Worm (Caenorhabditis elegans): ENCODE data around the gene slcf-2.

DNA sequence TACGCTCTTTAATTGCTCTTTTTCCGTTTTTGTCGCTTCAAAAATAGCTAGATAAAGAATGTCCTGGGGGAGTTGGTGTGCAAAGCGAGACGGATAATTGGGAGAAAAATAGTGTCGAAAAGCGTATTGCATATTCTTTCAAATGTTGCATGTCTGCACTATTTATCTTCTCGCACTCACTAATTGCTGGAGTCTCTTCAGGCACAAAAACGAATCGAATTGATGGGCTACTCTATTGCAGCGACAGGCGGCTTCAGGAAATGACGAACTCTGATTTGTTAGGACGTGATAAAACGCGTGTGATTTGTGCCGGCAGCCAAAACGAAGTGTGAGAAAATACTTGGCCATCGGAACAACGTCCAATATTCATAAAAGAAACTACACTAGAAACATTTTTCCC is 46.6 kb downstream of the slcf-2 start:
- peak; percentile 39 for TF ChIP-seq unc-62 (GFP tag; optimal IDR thresholded peaks at IDR 0.05)
- no peak for TF ChIP-seq nhr-28 (tag; optimal IDR thresholded peaks at IDR 0.05)
- TF ChIP-seq pha-4 (tag; optimal IDR thresholded peaks at IDR 0.05): no peak
- no peak for TF ChIP-seq lsy-2 (tag; optimal IDR thresholded peaks at IDR 0.05)
- TF ChIP-seq nhr-237 (tag; optimal IDR thresholded peaks at IDR 0.05): no peak
- TF ChIP-seq mab-5 (tag; optimal IDR thresholded peaks at IDR 0.05): no peak
- no peak for TF ChIP-seq ces-1 (GFP tag; optimal IDR thresholded peaks at IDR 0.05)
- TF ChIP-seq sptf-1 (tag; optimal IDR thresholded peaks at IDR 0.05): no peak
- no peak for TF ChIP-seq lin-13 (tag; optimal IDR thresholded peaks at IDR 0.05)
- TF ChIP-seq ceh-43 (GFP tag; optimal IDR thresholded peaks at IDR 0.05): no peak
- TF ChIP-seq ceh-39 (tag; optimal IDR thresholded peaks at IDR 0.05): no peak
- TF ChIP-seq elt-1 (tag; optimal IDR thresholded peaks at IDR 0.05; ENCODE audit: borderline replicate concordance, insufficient read depth): no peak
- no peak for TF ChIP-seq elt-3 (tag; optimal IDR thresholded peaks at IDR 0.05)

All from whole organism, mixed stage, embryonic.